Worm (Caenorhabditis elegans): ENCODE results near the gene folt-2.

The folt-2 gene

DNA sequence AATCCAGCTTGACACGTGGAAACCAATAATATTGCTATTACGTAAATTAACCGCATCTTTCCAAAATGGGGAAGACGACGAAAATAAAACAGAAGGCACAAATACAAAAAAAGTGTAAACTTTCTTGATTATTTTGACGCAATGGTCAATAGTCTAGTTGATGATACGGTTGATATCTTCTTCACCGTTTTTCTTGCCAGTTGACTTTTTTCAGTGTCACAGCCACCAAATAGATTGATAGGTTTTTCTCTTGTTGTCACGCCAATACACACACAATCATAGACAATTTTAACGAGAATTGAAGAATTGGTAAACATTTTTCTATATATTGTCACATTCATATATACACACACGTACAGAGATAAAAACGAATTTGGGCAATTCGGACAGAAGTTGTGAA, 34.1 kb upstream of the folt-2 start, which contains the start of gene zmp-3:
zmp-3 (minus strand) TSS at position 101 of the 400 bp plus-strand sequence.
- no peak for TF ChIP-seq peb-1 (tag; optimal IDR thresholded peaks at IDR 0.05)
- TF ChIP-seq nhr-11 (tag; optimal IDR thresholded peaks at IDR 0.05) = no peak
- TF ChIP-seq C34F6.9 (tag; optimal IDR thresholded peaks at IDR 0.05) = no peak
- TF ChIP-seq elt-3 (tag; optimal IDR thresholded peaks at IDR 0.05) = no peak
- TF ChIP-seq ZK546.5 (tag; optimal IDR thresholded peaks at IDR 0.05) = no peak
- no peak for TF ChIP-seq lin-11 (tag; optimal IDR thresholded peaks at IDR 0.05)
- no peak for TF ChIP-seq snpc-4 (tag; optimal IDR thresholded peaks at IDR 0.05)
- TF ChIP-seq lin-13 (GFP tag; optimal IDR thresholded peaks at IDR 0.05) = no peak
- TF ChIP-seq nhr-6 (tag; optimal IDR thresholded peaks at IDR 0.05) = no peak
- TF ChIP-seq egl-27 (tag; optimal IDR thresholded peaks at IDR 0.05) = no peak
- no peak for TF ChIP-seq ceh-82 (tag; optimal IDR thresholded peaks at IDR 0.05)
- TF ChIP-seq ceh-16 (tag; optimal IDR thresholded peaks at IDR 0.05) = no peak
- no peak for TF ChIP-seq nhr-237 (tag; optimal IDR thresholded peaks at IDR 0.05)
- no peak for TF ChIP-seq gmeb-1 (tag; optimal IDR thresholded peaks at IDR 0.05)
- no peak for TF ChIP-seq unc-62 (GFP tag; optimal IDR thresholded peaks at IDR 0.05)
- no peak for TF ChIP-seq unc-55 (GFP tag; optimal IDR thresholded peaks at IDR 0.05)

DNA sequence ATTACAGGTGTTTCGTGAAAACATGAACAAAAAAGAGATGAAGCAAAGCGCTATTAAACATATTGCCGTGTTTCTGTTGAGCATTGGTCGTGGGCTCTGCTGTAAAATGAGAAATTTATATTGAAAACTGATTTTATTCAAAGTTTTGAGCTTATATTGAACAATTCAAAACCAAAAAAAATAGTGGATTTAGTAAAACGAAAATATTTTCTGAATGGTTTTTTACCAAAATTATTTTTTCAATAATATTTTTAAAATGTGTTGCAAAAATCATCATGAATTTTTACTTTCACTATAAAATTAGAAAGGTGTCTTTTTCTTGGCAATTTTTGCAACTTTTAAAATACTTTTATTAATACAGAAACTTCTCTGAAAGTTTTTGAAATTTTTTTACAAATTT, 27.8 kb upstream of the folt-2 start, which contains the start of gene C31B8.7:
C31B8.7 (minus strand) TSS at position 101 of the 400 bp plus-strand sequence.
- no peak for TF ChIP-seq Y55F3AM.14 (GFP tag; optimal IDR thresholded peaks at IDR 0.05)

DNA sequence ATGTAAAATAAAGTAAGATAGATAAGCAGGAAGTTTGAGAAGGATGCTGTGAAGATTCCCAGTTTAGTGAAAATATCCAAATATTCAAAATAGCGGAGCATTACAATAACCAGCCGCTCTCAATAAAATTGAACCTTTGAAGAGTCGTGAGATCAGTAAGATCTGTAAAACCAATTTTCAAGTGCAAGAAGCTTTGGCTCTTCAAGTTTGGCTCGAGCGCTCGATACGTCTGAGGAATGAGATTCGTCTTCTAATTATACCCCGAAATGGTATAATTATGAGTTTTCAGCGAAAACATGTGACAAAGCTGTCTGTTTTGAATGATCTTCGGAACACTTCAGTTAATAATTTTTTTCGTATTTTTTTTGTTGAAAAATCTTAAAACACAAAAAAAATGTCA, 24.5 kb upstream of the folt-2 start, which contains the start of gene str-46:
str-46 (minus strand) TSS at position 101 of the 400 bp plus-strand sequence.
- TF ChIP-seq nhr-23 (tag; optimal IDR thresholded peaks at IDR 0.05) (no peak), nhr-21 (tag; optimal IDR thresholded peaks at IDR 0.05) (no peak), nhr-12 (tag; optimal IDR thresholded peaks at IDR 0.05) (no peak), fos-1 (tag; optimal IDR thresholded peaks at IDR 0.05) (no peak), sem-4 (tag; optimal IDR thresholded peaks at IDR 0.05) (no peak), mbf-1 (tag; optimal IDR thresholded peaks at IDR 0.05) (no peak)

DNA sequence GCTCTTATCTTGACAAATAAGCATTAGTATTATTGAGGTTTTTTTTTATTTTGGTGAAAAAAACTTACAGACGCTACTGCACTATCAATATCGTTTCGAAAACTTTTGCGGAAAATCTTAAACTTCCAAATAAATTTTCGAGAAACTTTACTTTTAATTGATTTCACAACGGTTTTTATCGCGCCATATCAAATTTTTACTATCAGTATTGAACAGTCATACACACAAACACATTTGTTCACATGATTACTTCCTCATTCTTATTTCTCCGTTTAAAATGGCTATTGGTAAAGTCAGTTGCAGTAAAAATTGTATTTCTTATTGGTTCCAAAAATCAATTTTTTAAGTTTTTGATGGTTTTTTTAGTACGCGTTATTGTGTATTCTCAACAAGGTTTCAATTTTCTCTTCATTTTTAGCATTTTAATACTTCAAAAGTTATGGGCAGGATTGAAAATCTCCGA, 20.8 kb upstream of the folt-2 start, which contains the start of gene pals-32:
pals-32 (plus strand) TSS at position 413 of the 463 bp plus-strand sequence.
- TF ChIP-seq fos-1 (tag; optimal IDR thresholded peaks at IDR 0.05) = peak; percentile 57
- TF ChIP-seq elt-3 (tag; optimal IDR thresholded peaks at IDR 0.05) = no peak

DNA sequence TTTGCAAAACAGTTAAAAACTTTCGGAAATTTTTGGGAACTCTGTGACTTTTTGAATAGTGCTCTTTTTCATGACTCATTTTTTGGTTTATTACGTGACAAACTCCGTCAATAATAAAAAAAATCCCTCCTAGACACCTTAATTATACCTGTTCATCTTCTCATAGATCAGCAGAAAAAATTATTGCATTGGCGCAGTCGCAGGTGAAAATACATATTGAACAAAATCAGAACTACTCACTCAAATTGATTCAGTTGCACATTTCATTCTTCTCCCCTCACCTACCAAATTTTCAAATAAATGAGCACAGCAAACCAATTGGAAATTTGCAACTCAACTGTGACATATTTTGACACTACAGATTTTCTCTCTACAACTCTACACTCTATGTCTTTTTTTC, 17.6 kb upstream of the folt-2 start, which contains the start of gene srh-127:
srh-127 (plus strand) TSS at position 301 of the 400 bp plus-strand sequence.
- no peak for TF ChIP-seq nhr-237 (tag; optimal IDR thresholded peaks at IDR 0.05)
- no peak for TF ChIP-seq elt-1 (tag; optimal IDR thresholded peaks at IDR 0.05)
- TF ChIP-seq C34F6.9 (tag; optimal IDR thresholded peaks at IDR 0.05) = no peak
- TF ChIP-seq elt-3 (tag; optimal IDR thresholded peaks at IDR 0.05) = no peak
- TF ChIP-seq nhr-25 (tag; optimal IDR thresholded peaks at IDR 0.05) = no peak
- TF ChIP-seq nhr-11 (tag; optimal IDR thresholded peaks at IDR 0.05) = no peak
- no peak for TF ChIP-seq nhr-21 (tag; optimal IDR thresholded peaks at IDR 0.05)
- no peak for TF ChIP-seq nhr-77 (tag; optimal IDR thresholded peaks at IDR 0.05)
- no peak for TF ChIP-seq mbf-1 (tag; optimal IDR thresholded peaks at IDR 0.05)
- TF ChIP-seq Y55F3AM.14 (GFP tag; optimal IDR thresholded peaks at IDR 0.05) = no peak

DNA sequence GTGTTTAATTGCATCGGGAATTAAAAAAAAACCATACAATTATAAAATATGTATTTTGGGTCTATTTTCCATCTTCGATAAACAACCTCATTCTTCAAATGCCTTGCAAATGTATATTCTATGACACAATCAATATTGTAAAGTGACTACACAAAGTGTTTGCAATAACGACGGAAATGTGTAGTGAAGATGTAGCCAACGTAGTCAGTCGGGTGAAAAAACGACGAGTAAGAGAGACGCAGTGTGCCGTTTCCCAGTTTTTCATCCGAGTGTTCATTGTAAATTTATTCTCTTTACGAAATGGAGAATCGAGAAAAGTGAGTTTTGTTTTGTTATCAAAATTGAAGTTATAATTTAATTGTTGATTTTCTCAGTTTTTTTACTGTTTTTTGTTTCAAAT, 16.5 kb upstream of the folt-2 start, which contains the start of gene F37B4.15:
F37B4.15 (plus strand) TSS at position 301 of the 400 bp plus-strand sequence.
- TF ChIP-seq nhr-10 (tag; optimal IDR thresholded peaks at IDR 0.05) (no peak), nhr-25 (tag; optimal IDR thresholded peaks at IDR 0.05) (no peak), ZK546.5 (tag; optimal IDR thresholded peaks at IDR 0.05) (no peak), mbf-1 (tag; optimal IDR thresholded peaks at IDR 0.05) (no peak), elt-1 (tag; optimal IDR thresholded peaks at IDR 0.05) (no peak), nhr-21 (tag; optimal IDR thresholded peaks at IDR 0.05) (no peak), gmeb-1 (tag; optimal IDR thresholded peaks at IDR 0.05) (no peak), R02D3.7 (tag; optimal IDR thresholded peaks at IDR 0.05) (no peak), nhr-23 (tag; optimal IDR thresholded peaks at IDR 0.05) (no peak), sma-9 (GFP tag; optimal IDR thresholded peaks at IDR 0.05) (no peak), sma-9 (tag; optimal IDR thresholded peaks at IDR 0.05) (no peak), dmd-4 (tag; optimal IDR thresholded peaks at IDR 0.05) (no peak), lin-13 (GFP tag; optimal IDR thresholded peaks at IDR 0.05) (no peak)

Data from whole organism, L2 larva.